Fruit fly (Drosophila melanogaster) whole organism, embryonic: ENCODE data around the gene CG14851.

ENCODE experiments used
- Aef1 ChIP-seq: fragments of 200-800 bp; sonication (Bioruptor generic); IDR thresholded peaks from 3 replicates; pipeline ENCODE4 v1.3.6; 2022; ENCODE audit warnings: missing biosample characterization, missing genetic modification characterization
- Antp ChIP-seq: fragments of 200-800 bp; sonication (Bioruptor generic); optimal IDR thresholded peaks from 3 replicates; lab custom pipeline; 2016; ENCODE audit warnings: missing biosample characterization, missing genetic modification characterization
- Atf-2 ChIP-seq: fragments of 200-800 bp; sonication (Bioruptor generic); optimal IDR thresholded peaks from 2 replicates; lab custom pipeline; 2016; ENCODE audit warnings: missing biosample characterization, missing genetic modification characterization
- CG10979 ChIP-seq: fragments of 200-800 bp; sonication (Bioruptor generic); optimal IDR thresholded peaks from 2 replicates; lab custom pipeline; 2018; ENCODE audit warnings: missing biosample characterization, mild to moderate bottlenecking, missing genetic modification characterization, moderate library complexity
- CG14014 ChIP-seq: fragments of 200-800 bp; sonication (Bioruptor generic); IDR thresholded peaks from 2 replicates; pipeline ENCODE4 v1.3.6; 2022; ENCODE audit warnings: missing biosample characterization, missing genetic modification characterization
- CG14441 ChIP-seq: fragments of 200-800 bp; sonication (Bioruptor generic); IDR thresholded peaks from 2 replicates; pipeline ENCODE4 v1.3.6; 2022; ENCODE audit warnings: missing biosample characterization, missing genetic modification characterization
- CG14667 ChIP-seq: fragments of 200-800 bp; sonication (Bioruptor generic); IDR thresholded peaks from 2 replicates; pipeline ENCODE4 v1.3.6; 2022; ENCODE audit warnings: missing biosample characterization, missing genetic modification characterization
- CG18262 ChIP-seq: fragments of 200-800 bp; optimal IDR thresholded peaks from 3 replicates; lab custom pipeline; 2019; ENCODE audit warnings: missing biosample characterization, mild to moderate bottlenecking, missing genetic modification characterization, moderate library complexity
- CG30403 ChIP-seq: fragments of 200-800 bp; sonication (Bioruptor generic); optimal IDR thresholded peaks from 3 replicates; lab custom pipeline; 2016; ENCODE audit warnings: missing biosample characterization, missing genetic modification characterization
- CG31388 ChIP-seq: fragments of 200-800 bp; sonication (Bioruptor generic); optimal IDR thresholded peaks from 2 replicates; lab custom pipeline; 2016; ENCODE audit warnings: missing biosample characterization, missing genetic modification characterization
- CG6689 ChIP-seq: fragments of 200-800 bp; sonication (Bioruptor generic); IDR thresholded peaks from 2 replicates; pipeline ENCODE4 v1.3.6; 2022; ENCODE audit warnings: missing biosample characterization, missing genetic modification characterization
- CG6765 ChIP-seq: fragments of 200-800 bp; sonication (Bioruptor generic); optimal IDR thresholded peaks from 3 replicates; lab custom pipeline; 2017; ENCODE audit warnings: missing biosample characterization, mild to moderate bottlenecking, missing genetic modification characterization
- CG6813 ChIP-seq: fragments of 200-800 bp; sonication (Bioruptor generic); optimal IDR thresholded peaks from 2 replicates; lab custom pipeline; 2017; ENCODE audit warnings: missing biosample characterization, missing genetic modification characterization, mild to moderate bottlenecking, moderate library complexity, missing genetic modification reagents
- CG7372 ChIP-seq: fragments of 200-800 bp; sonication (Bioruptor generic); IDR thresholded peaks from 2 replicates; pipeline ENCODE4 v1.3.6; 2022; ENCODE audit warnings: missing biosample characterization, missing genetic modification characterization
- CG7745 ChIP-seq: fragments of 200-800 bp; sonication (Bioruptor generic); optimal IDR thresholded peaks from 2 replicates; lab custom pipeline; 2018; ENCODE audit warnings: missing biosample characterization, mild to moderate bottlenecking, missing genetic modification characterization, moderate library complexity
- CG7786 ChIP-seq: fragments of 200-800 bp; sonication (Bioruptor generic); optimal IDR thresholded peaks from 2 replicates; lab custom pipeline; 2016; ENCODE audit warnings: missing biosample characterization, missing genetic modification characterization
- CG8089 ChIP-seq: fragments of 200-800 bp; sonication (Bioruptor generic); optimal IDR thresholded peaks from 3 replicates; lab custom pipeline; 2016; ENCODE audit warnings: missing biosample characterization, missing genetic modification characterization
- CG9876 ChIP-seq: fragments of 200-800 bp; sonication (Bioruptor generic); optimal IDR thresholded peaks from 2 replicates; lab custom pipeline; 2016; ENCODE audit warnings: missing biosample characterization, missing genetic modification characterization
- Deaf1 ChIP-seq: fragments of 200-800 bp; optimal IDR thresholded peaks from 3 replicates; lab custom pipeline; 2019; ENCODE audit warnings: missing biosample characterization, mild to moderate bottlenecking, missing genetic modification characterization, moderate library complexity
- Doc3 ChIP-seq: fragments of 200-800 bp; sonication (Bioruptor generic); IDR thresholded peaks from 3 replicates; pipeline ENCODE4 v1.3.6; 2022; ENCODE audit warnings: missing biosample characterization, missing genetic modification characterization; ENCODE audit not compliant: partially characterized antibody
- Eip74EF ChIP-seq, 2 experiments: fragments of 200-800 bp in 1 of 2; fragments of >200 bp in 1 of 2; sonication (Bioruptor generic) in 1 of 2; optimal IDR thresholded peaks; 2 replicates each; lab custom pipeline; 2017 to 2019; ENCODE audit warnings: missing biosample characterization in 2 of 2, missing genetic modification characterization in 2 of 2, mild to moderate bottlenecking in 1 of 2, moderate library complexity in 1 of 2
- Ets65A ChIP-seq: fragments of 200-800 bp; sonication (Bioruptor generic); peaks from one replicate; lab custom pipeline; 2016; ENCODE audit warnings: missing biosample characterization, missing genetic modification characterization
- Hr39 ChIP-seq: fragments of >200 bp; optimal IDR thresholded peaks from 2 replicates; lab custom pipeline; 2017
- Meics ChIP-seq: fragments of 200-800 bp; sonication (Bioruptor generic); optimal IDR thresholded peaks from 2 replicates; lab custom pipeline; 2017; ENCODE audit warnings: missing biosample characterization, mild to moderate bottlenecking, missing genetic modification characterization
- NK7.1 ChIP-seq: fragments of 200-800 bp; sonication (Bioruptor generic); optimal IDR thresholded peaks from 3 replicates; lab custom pipeline; 2016; ENCODE audit warnings: missing biosample characterization, missing genetic modification characterization
- Nf-YA ChIP-seq: fragments of 200-800 bp; sonication (Bioruptor generic); IDR thresholded peaks from 2 replicates; pipeline ENCODE4 v1.3.6; 2022; ENCODE audit warnings: missing biosample characterization, missing genetic modification characterization
- Oaz ChIP-seq: fragments of 200-800 bp; sonication (Bioruptor generic); IDR thresholded peaks from 2 replicates; pipeline ENCODE4 v1.3.6; 2022; ENCODE audit warnings: missing biosample characterization, missing genetic modification characterization
- abd-A ChIP-seq: fragments of 200-800 bp; sonication (Bioruptor generic); optimal IDR thresholded peaks from 3 replicates; lab custom pipeline; 2019; ENCODE audit warnings: missing biosample characterization, mild to moderate bottlenecking, missing genetic modification characterization, moderate library complexity
- ase ChIP-seq: fragments of 200-800 bp; sonication (Bioruptor generic); IDR thresholded peaks from 3 replicates; pipeline ENCODE4 v1.3.6; 2022; ENCODE audit warnings: missing biosample characterization, missing genetic modification characterization
- dm ChIP-seq: fragments of 200-800 bp; sonication (Bioruptor generic); optimal IDR thresholded peaks from 3 replicates; lab custom pipeline; 2016; ENCODE audit warnings: missing biosample characterization, missing genetic modification characterization
- esg ChIP-seq: fragments of 200-800 bp; sonication (Bioruptor generic); conservative IDR thresholded peaks from 2 replicates; pipeline ENCODE4 v1.3.6; 2022; ENCODE audit warnings: missing biosample characterization, missing genetic modification characterization
- fru ChIP-seq: fragments of >200 bp; optimal IDR thresholded peaks from 2 replicates; lab custom pipeline; 2017
- gsb-n ChIP-seq: fragments of 200-800 bp; sonication (Bioruptor generic); optimal IDR thresholded peaks from 3 replicates; lab custom pipeline; 2018; ENCODE audit warnings: missing biosample characterization, mild to moderate bottlenecking, missing genetic modification characterization
- hbn ChIP-seq: fragments of 200-800 bp; sonication (Bioruptor generic); IDR thresholded peaks from 2 replicates; pipeline ENCODE4 v1.3.6; 2022; ENCODE audit warnings: missing biosample characterization, missing genetic modification characterization; ENCODE audit not compliant: partially characterized antibody
- ind ChIP-seq: fragments of 200-800 bp; sonication (Bioruptor generic); optimal IDR thresholded peaks from 3 replicates; lab custom pipeline; 2016; ENCODE audit warnings: missing biosample characterization, missing genetic modification characterization
- inv ChIP-seq: fragments of 200-800 bp; sonication (Bioruptor generic); IDR thresholded peaks from 2 replicates; pipeline ENCODE4 v1.3.6; 2022; ENCODE audit warnings: missing biosample characterization, missing genetic modification characterization; ENCODE audit not compliant: partially characterized antibody
- knrl ChIP-seq: fragments of 200-800 bp; sonication (Bioruptor generic); IDR thresholded peaks from 3 replicates; pipeline ENCODE4 v1.3.6; 2022; ENCODE audit warnings: missing biosample characterization, missing genetic modification characterization; ENCODE audit not compliant: partially characterized antibody
- lab ChIP-seq: fragments of 200-800 bp; sonication (Bioruptor generic); optimal IDR thresholded peaks from 3 replicates; lab custom pipeline; 2017; ENCODE audit warnings: missing biosample characterization, missing genetic modification characterization, mild to moderate bottlenecking, moderate library complexity, missing genetic modification reagents
- mirr ChIP-seq: fragments of 200-800 bp; sonication (Bioruptor generic); optimal IDR thresholded peaks from 3 replicates; lab custom pipeline; 2018; ENCODE audit warnings: missing biosample characterization, mild to moderate bottlenecking, missing genetic modification characterization
- odd ChIP-seq: fragments of 200-800 bp; sonication (Bioruptor generic); optimal IDR thresholded peaks from 2 replicates; lab custom pipeline; 2017; ENCODE audit warnings: missing biosample characterization, mild to moderate bottlenecking, missing genetic modification characterization
- pfk ChIP-seq: fragments of 200-800 bp; sonication (Bioruptor generic); optimal IDR thresholded peaks from 2 replicates; lab custom pipeline; 2018; ENCODE audit warnings: missing biosample characterization, mild to moderate bottlenecking, missing genetic modification characterization, moderate library complexity
- pros ChIP-seq: fragments of 200-800 bp; sonication (Bioruptor generic); optimal IDR thresholded peaks from 3 replicates; lab custom pipeline; 2019; ENCODE audit warnings: missing biosample characterization, mild to moderate bottlenecking, missing genetic modification characterization, moderate library complexity
- ro ChIP-seq: fragments of 200-800 bp; sonication (Bioruptor generic); IDR thresholded peaks from 2 replicates; pipeline ENCODE4 v1.3.6; 2022; ENCODE audit warnings: missing biosample characterization, missing genetic modification characterization
- sens ChIP-seq: fragments of 200-800 bp; sonication (Bioruptor generic); peaks from one replicate; lab custom pipeline; 2016; ENCODE audit warnings: missing biosample characterization, missing genetic modification characterization
- sim ChIP-seq: fragments of 200-800 bp; sonication (Bioruptor generic); IDR thresholded peaks from 2 replicates; pipeline ENCODE4 v1.3.6; 2022; ENCODE audit warnings: missing biosample characterization, missing genetic modification characterization
- slbo ChIP-seq: fragments of 200-800 bp; sonication (Bioruptor generic); IDR thresholded peaks from 2 replicates; pipeline ENCODE4 v1.3.6; 2022; ENCODE audit warnings: missing biosample characterization, missing genetic modification characterization
- sna ChIP-seq: fragments of 200-800 bp; sonication (Bioruptor generic); IDR thresholded peaks from 2 replicates; pipeline ENCODE4 v1.3.6; 2022; ENCODE audit warnings: missing biosample characterization, missing genetic modification characterization; ENCODE audit not compliant: partially characterized antibody
- trh ChIP-seq: fragments of 200-800 bp; sonication (Bioruptor generic); optimal IDR thresholded peaks from 2 replicates; lab custom pipeline; 2016; ENCODE audit warnings: missing biosample characterization, missing genetic modification characterization
- unc-4 ChIP-seq: fragments of 200-800 bp; sonication (Bioruptor generic); IDR thresholded peaks from 2 replicates; pipeline ENCODE4 v1.3.6; 2022; ENCODE audit warnings: missing biosample characterization, missing genetic modification characterization; ENCODE audit not compliant: partially characterized antibody
- wek ChIP-seq: fragments of 200-800 bp; sonication (Bioruptor generic); optimal IDR thresholded peaks from 3 replicates; lab custom pipeline; 2018; ENCODE audit warnings: missing biosample characterization, mild to moderate bottlenecking, missing genetic modification characterization, moderate library complexity
- z ChIP-seq: fragments of 200-800 bp; sonication (Bioruptor generic); IDR thresholded peaks from 3 replicates; pipeline ENCODE4 v1.3.6; 2022; ENCODE audit warnings: missing biosample characterization, missing genetic modification characterization
- zen2 ChIP-seq: fragments of 200-800 bp; sonication (Bioruptor generic); IDR thresholded peaks from 3 replicates; pipeline ENCODE4 v1.3.6; 2022; ENCODE audit warnings: missing biosample characterization, missing genetic modification characterization; ENCODE audit not compliant: partially characterized antibody
- zfh1 ChIP-seq: fragments of 200-800 bp; sonication (Bioruptor generic); IDR thresholded peaks from 3 replicates; pipeline ENCODE4 v1.3.6; 2022; ENCODE audit warnings: missing biosample characterization, missing genetic modification characterization

Gene CG14851

dm6 chr3R:14589483-14589882, 27.3 kb downstream of the CG14851 start (continued):
- TF ChIP-seq unc-4 (GFP tag; lab: Robert Waterston, UW) (no peak), slbo (GFP tag; lab: Robert Waterston, UW) (no peak), Meics (GFP tag; lab: Kevin White, UChicago) (no peak), Nf-YA (GFP tag; lab: Robert Waterston, UW) (no peak), Atf-2 (GFP tag; lab: Kevin White, UChicago) (no peak), CG7372 (GFP tag; lab: Robert Waterston, UW) (no peak), CG14014 (GFP tag; lab: Robert Waterston, UW) (no peak), CG7745 (no peak), Antp (no peak), CG9876 (GFP tag; lab: Kevin White, UChicago) (no peak), dm (no peak), pfk (GFP tag; lab: Kevin White, UChicago) (no peak), ind (no peak), CG6689 (GFP tag; lab: Robert Waterston, UW) (0 out of 2 replicates have a peak, but pooled peaks have one; percentile 25), CG30403 (no peak), CG6813 (GFP tag; lab: Kevin White, UChicago) (no peak), pros (no peak), hbn (GFP tag; lab: Robert Waterston, UW) (no peak), Deaf1 (tag; lab: Kevin White, UChicago) (no peak), CG14441 (GFP tag; lab: Robert Waterston, UW) (no peak), Doc3 (GFP tag; lab: Robert Waterston, UW) (no peak), CG31388 (GFP tag; lab: Kevin White, UChicago) (no peak), inv (GFP tag; lab: Robert Waterston, UW) (no peak), esg (GFP tag; lab: Robert Waterston, UW) (no peak), ase (GFP tag; lab: Robert Waterston, UW) (no peak), sna (GFP tag; lab: Robert Waterston, UW) (no peak), Eip74EF (GFP tag; optimal IDR thresholded peaks at IDR 0.05; lab: Kevin White, UChicago) (no peak), odd (GFP tag; lab: Kevin White, UChicago) (no peak), gsb-n (tag; lab: Kevin White, UChicago) (no peak), wek (GFP tag; lab: Kevin White, UChicago) (no peak), Oaz (GFP tag; lab: Robert Waterston, UW) (no peak), CG8089 (GFP tag; lab: Kevin White, UChicago) (no peak), CG18262 (tag; lab: Kevin White, UChicago) (peak; percentile 41), mirr (GFP tag; lab: Kevin White, UChicago) (no peak), CG10979 (tag; lab: Kevin White, UChicago) (peak; percentile 61), CG14667 (GFP tag; lab: Robert Waterston, UW) (no peak), lab (GFP tag; lab: Kevin White, UChicago) (no peak), z (no peak), zen2 (no peak), fru (no peak), CG6765 (no peak), CG7786 (no peak), trh (GFP tag; lab: Kevin White, UChicago) (no peak), Aef1 (GFP tag; lab: Robert Waterston, UW) (no peak), knrl (GFP tag; lab: Robert Waterston, UW) (no peak), abd-A (tag; lab: Kevin White, UChicago) (no peak), sens (GFP tag; lab: Kevin White, UChicago) (peak; percentile 90), Hr39 (lab: Kevin White, UChicago) (no peak), zfh1 (GFP tag; lab: Robert Waterston, UW) (peak; percentile 56; the same call in 2 of the 3 replicates), sim (GFP tag; lab: Robert Waterston, UW) (no peak), Ets65A (GFP tag; lab: Kevin White, UChicago) (peak; percentile 89), NK7.1 (GFP tag; lab: Kevin White, UChicago) (no peak), ro (GFP tag; lab: Robert Waterston, UW) (no peak)
